Fruit fly (Drosophila melanogaster) whole organism, embryonic: Measurements from ENCODE around the gene Lim3.

ENCODE experiments used
- B-H1 ChIP-seq: fragments of 200-800 bp; sonication (Bioruptor generic); IDR thresholded peaks from 3 replicates; pipeline ENCODE4 v1.3.6; 2022; ENCODE audit warnings: missing biosample characterization, missing genetic modification characterization
- CG10147 ChIP-seq: fragments of 200-800 bp; sonication (Bioruptor generic); optimal IDR thresholded peaks from 2 replicates; lab custom pipeline; 2019; ENCODE audit warnings: missing biosample characterization, mild to moderate bottlenecking, missing genetic modification characterization, moderate library complexity
- CG10462 ChIP-seq: fragments of 200-800 bp; sonication (Bioruptor generic); optimal IDR thresholded peaks from 2 replicates; lab custom pipeline; 2016; ENCODE audit warnings: missing biosample characterization, missing genetic modification characterization
- CG11696 ChIP-seq: fragments of 200-800 bp; sonication (Bioruptor generic); IDR thresholded peaks from 2 replicates; pipeline ENCODE4 v1.3.6; 2022; ENCODE audit warnings: missing biosample characterization, missing genetic modification characterization
- CG12219 ChIP-seq: fragments of 200-800 bp; sonication (Bioruptor generic); optimal IDR thresholded peaks from 3 replicates; lab custom pipeline; 2018; ENCODE audit warnings: missing biosample characterization, mild to moderate bottlenecking, missing genetic modification characterization
- CG14667 ChIP-seq: fragments of 200-800 bp; sonication (Bioruptor generic); IDR thresholded peaks from 2 replicates; pipeline ENCODE4 v1.3.6; 2022; ENCODE audit warnings: missing biosample characterization, missing genetic modification characterization
- CG1529 ChIP-seq: fragments of 200-800 bp; sonication (Bioruptor generic); optimal IDR thresholded peaks from 3 replicates; lab custom pipeline; 2018; ENCODE audit warnings: missing biosample characterization, missing genetic modification characterization
- CG15479 ChIP-seq: fragments of 200-800 bp; sonication (Bioruptor generic); optimal IDR thresholded peaks from 3 replicates; lab custom pipeline; 2019; ENCODE audit warnings: missing biosample characterization, mild to moderate bottlenecking, missing genetic modification characterization, moderate library complexity
- CG15514 ChIP-seq: fragments of 200-800 bp; sonication (Bioruptor generic); optimal IDR thresholded peaks from 3 replicates; lab custom pipeline; 2017; ENCODE audit warnings: missing biosample characterization, missing genetic modification characterization, mild to moderate bottlenecking, moderate library complexity, missing genetic modification reagents
- CG1603 ChIP-seq: fragments of 200-800 bp; sonication (Bioruptor generic); optimal IDR thresholded peaks from 2 replicates; lab custom pipeline; 2019; ENCODE audit warnings: missing biosample characterization, mild to moderate bottlenecking, missing genetic modification characterization, moderate library complexity
- CG1647 ChIP-seq: fragments of 200-800 bp; sonication (Bioruptor generic); optimal IDR thresholded peaks from 3 replicates; lab custom pipeline; 2016; ENCODE audit warnings: missing biosample characterization, missing genetic modification characterization
- CG17568 ChIP-seq: fragments of 200-800 bp; sonication (Bioruptor generic); optimal IDR thresholded peaks from 2 replicates; lab custom pipeline; 2018; ENCODE audit warnings: missing biosample characterization, mild to moderate bottlenecking, missing genetic modification characterization, moderate library complexity
- CG17612 ChIP-seq: fragments of 200-800 bp; sonication (Bioruptor generic); IDR thresholded peaks from 2 replicates; pipeline ENCODE4 v1.3.6; 2022; ENCODE audit warnings: missing biosample characterization, missing genetic modification characterization
- CG17802 ChIP-seq: fragments of 200-800 bp; sonication (Bioruptor generic); optimal IDR thresholded peaks from 2 replicates; lab custom pipeline; 2018; ENCODE audit warnings: missing biosample characterization, mild to moderate bottlenecking, missing genetic modification characterization, moderate library complexity
- CG2875 ChIP-seq: fragments of 200-800 bp; sonication (Bioruptor generic); optimal IDR thresholded peaks from 2 replicates; lab custom pipeline; 2017; ENCODE audit warnings: missing biosample characterization, mild to moderate bottlenecking, missing genetic modification characterization, missing genetic modification reagents
- CG30403 ChIP-seq: fragments of 200-800 bp; sonication (Bioruptor generic); optimal IDR thresholded peaks from 3 replicates; lab custom pipeline; 2016; ENCODE audit warnings: missing biosample characterization, missing genetic modification characterization
- CG34422 ChIP-seq: fragments of 200-800 bp; sonication (Bioruptor generic); IDR thresholded peaks from 3 replicates; pipeline ENCODE4 v1.3.6; 2022; ENCODE audit warnings: missing biosample characterization, missing genetic modification characterization
- CG5180 ChIP-seq: fragments of 200-800 bp; sonication (Bioruptor generic); optimal IDR thresholded peaks from 3 replicates; lab custom pipeline; 2017; ENCODE audit warnings: missing biosample characterization, missing genetic modification characterization, mild to moderate bottlenecking, moderate library complexity, missing genetic modification reagents
- CG7556 ChIP-seq: fragments of 200-800 bp; sonication (Bioruptor generic); optimal IDR thresholded peaks from 2 replicates; lab custom pipeline; 2017; ENCODE audit warnings: missing biosample characterization, mild to moderate bottlenecking, missing genetic modification characterization
- CG7786 ChIP-seq: fragments of 200-800 bp; sonication (Bioruptor generic); optimal IDR thresholded peaks from 2 replicates; lab custom pipeline; 2016; ENCODE audit warnings: missing biosample characterization, missing genetic modification characterization
- CG7987 ChIP-seq: fragments of 200-800 bp; sonication (Bioruptor generic); optimal IDR thresholded peaks from 2 replicates; lab custom pipeline; 2018; ENCODE audit warnings: missing biosample characterization, mild to moderate bottlenecking, missing genetic modification characterization, moderate library complexity
- CG8290 ChIP-seq, 3 experiments: fragments of 200-800 bp; sonication (Bioruptor generic); optimal IDR thresholded peaks; 2 replicates each; lab custom pipeline; 2016 to 2019; ENCODE audit warnings: missing biosample characterization in 3 of 3, missing genetic modification characterization in 3 of 3, mild to moderate bottlenecking in 2 of 3, moderate library complexity in 1 of 3
- CG8944 ChIP-seq: fragments of 200-800 bp; sonication (Bioruptor generic); optimal IDR thresholded peaks from 3 replicates; lab custom pipeline; 2016; ENCODE audit warnings: missing biosample characterization, missing genetic modification characterization
- CG9215 ChIP-seq: fragments of 200-800 bp; sonication (Bioruptor generic); IDR thresholded peaks from 2 replicates; pipeline ENCODE4 v1.3.6; 2022; ENCODE audit warnings: missing biosample characterization, missing genetic modification characterization
- CG9609 ChIP-seq: fragments of 200-800 bp; sonication (Bioruptor generic); optimal IDR thresholded peaks from 3 replicates; lab custom pipeline; 2016; ENCODE audit warnings: missing biosample characterization, missing genetic modification characterization
- D19B ChIP-seq: fragments of 200-800 bp; sonication (Bioruptor generic); optimal IDR thresholded peaks from 2 replicates; lab custom pipeline; 2017; ENCODE audit warnings: missing biosample characterization, mild to moderate bottlenecking, missing genetic modification characterization
- Drgx ChIP-seq: fragments of 200-800 bp; sonication (Bioruptor generic); IDR thresholded peaks from 2 replicates; pipeline ENCODE4 v1.3.6; 2022; ENCODE audit warnings: missing biosample characterization, missing genetic modification characterization
- HHEX ChIP-seq: fragments of 200-800 bp; sonication (Bioruptor generic); optimal IDR thresholded peaks from 3 replicates; lab custom pipeline; 2017; ENCODE audit warnings: missing biosample characterization, mild to moderate bottlenecking, missing genetic modification characterization, missing genetic modification reagents
- Hey ChIP-seq: fragments of 200-800 bp; sonication (Bioruptor generic); optimal IDR thresholded peaks from 3 replicates; lab custom pipeline; 2018; ENCODE audit warnings: missing biosample characterization, mild to moderate bottlenecking, missing genetic modification characterization
- Hmr ChIP-seq: fragments of 200-800 bp; sonication (Bioruptor generic); optimal IDR thresholded peaks from 3 replicates; lab custom pipeline; 2017; ENCODE audit warnings: mild to moderate bottlenecking, missing biosample characterization, missing genetic modification reagents, missing genetic modification characterization
- NfI ChIP-seq: fragments of 200-800 bp; sonication (Bioruptor generic); optimal IDR thresholded peaks from 3 replicates; lab custom pipeline; 2018; ENCODE audit warnings: missing biosample characterization, mild to moderate bottlenecking, missing genetic modification characterization, moderate library complexity
- Ssrp ChIP-seq: fragments of 200-800 bp; sonication (Bioruptor generic); optimal IDR thresholded peaks from 2 replicates; lab custom pipeline; 2018; ENCODE audit warnings: missing biosample characterization, mild to moderate bottlenecking, missing genetic modification characterization, moderate library complexity
- Xrp1 ChIP-seq: fragments of 200-800 bp; sonication (Bioruptor generic); IDR thresholded peaks from 2 replicates; pipeline ENCODE4 v1.3.6; 2022; ENCODE audit warnings: missing biosample characterization, missing genetic modification characterization
- dm ChIP-seq: fragments of 200-800 bp; sonication (Bioruptor generic); optimal IDR thresholded peaks from 3 replicates; lab custom pipeline; 2016; ENCODE audit warnings: missing biosample characterization, missing genetic modification characterization
- ems ChIP-seq: fragments of 200-800 bp; sonication (Bioruptor generic); optimal IDR thresholded peaks from 3 replicates; lab custom pipeline; 2016; ENCODE audit warnings: missing biosample characterization, missing genetic modification characterization
- esg ChIP-seq: fragments of 200-800 bp; sonication (Bioruptor generic); conservative IDR thresholded peaks from 2 replicates; pipeline ENCODE4 v1.3.6; 2022; ENCODE audit warnings: missing biosample characterization, missing genetic modification characterization
- fru ChIP-seq: fragments of >200 bp; optimal IDR thresholded peaks from 2 replicates; lab custom pipeline; 2017
- grau ChIP-seq: fragments of 200-800 bp; optimal IDR thresholded peaks from 3 replicates; lab custom pipeline; 2019; ENCODE audit warnings: missing biosample characterization, mild to moderate bottlenecking, missing genetic modification characterization, moderate library complexity
- gro ChIP-seq: fragments of 200-800 bp; sonication (Bioruptor generic); optimal IDR thresholded peaks from 2 replicates; lab custom pipeline; 2016; ENCODE audit warnings: missing biosample characterization, missing genetic modification characterization
- her ChIP-seq: fragments of 200-800 bp; sonication (Bioruptor generic); optimal IDR thresholded peaks from 2 replicates; lab custom pipeline; 2016; ENCODE audit warnings: missing biosample characterization, missing genetic modification characterization
- ken ChIP-seq: fragments of 200-800 bp; sonication (Bioruptor generic); IDR thresholded peaks from 3 replicates; pipeline ENCODE4 v1.3.6; 2022; ENCODE audit warnings: missing biosample characterization, missing genetic modification characterization
- nerfin-1 ChIP-seq: fragments of 200-800 bp; sonication (Bioruptor generic); optimal IDR thresholded peaks from 3 replicates; lab custom pipeline; 2019; ENCODE audit warnings: missing biosample characterization, mild to moderate bottlenecking, missing genetic modification characterization, moderate library complexity
- odd ChIP-seq: fragments of 200-800 bp; sonication (Bioruptor generic); optimal IDR thresholded peaks from 2 replicates; lab custom pipeline; 2017; ENCODE audit warnings: missing biosample characterization, mild to moderate bottlenecking, missing genetic modification characterization
- org-1 ChIP-seq: fragments of 200-800 bp; sonication (Bioruptor generic); optimal IDR thresholded peaks from 2 replicates; lab custom pipeline; 2017; ENCODE audit warnings: missing biosample characterization, missing genetic modification characterization
- p53 ChIP-seq: fragments of 200-800 bp; sonication (Bioruptor generic); optimal IDR thresholded peaks from 2 replicates; lab custom pipeline; 2016; ENCODE audit warnings: missing biosample characterization, missing genetic modification characterization
- pan ChIP-seq, 4 experiments: fragments of >200 bp in 3 of 4; fragments of 200-800 bp in 1 of 4; sonication (Bioruptor generic) in 1 of 4; optimal IDR thresholded peaks in 3 of 4; IDR thresholded peaks in 1 of 4; 2 replicates each; pipeline versions ENCODE4 v1.3.6 to Lab custom; 2017 to 2022; ENCODE audit warnings: missing biosample characterization in 2 of 4, missing genetic modification characterization in 2 of 4, mixed read lengths in 1 of 4
- repo ChIP-seq: fragments of 200-800 bp; sonication (Bioruptor generic); optimal IDR thresholded peaks from 2 replicates; lab custom pipeline; 2016; ENCODE audit warnings: missing biosample characterization, missing genetic modification characterization
- slbo ChIP-seq: fragments of 200-800 bp; sonication (Bioruptor generic); IDR thresholded peaks from 2 replicates; pipeline ENCODE4 v1.3.6; 2022; ENCODE audit warnings: missing biosample characterization, missing genetic modification characterization
- slou ChIP-seq: fragments of 200-800 bp; sonication (Bioruptor generic); optimal IDR thresholded peaks from 3 replicates; lab custom pipeline; 2016; ENCODE audit warnings: missing biosample characterization, missing genetic modification characterization
- wdn ChIP-seq: fragments of 200-800 bp; sonication (Bioruptor generic); IDR thresholded peaks from 2 replicates; pipeline ENCODE4 v1.3.6; 2022; ENCODE audit warnings: missing biosample characterization, missing genetic modification characterization

Lim3 gene

dm6 chr2L:19141435-19142126 is 33.4 kb upstream of the Lim3 start (continued):
- TF ChIP-seq CG15479 (GFP tag; lab: Kevin White, UChicago) (no peak), CG7987 (peak; percentile 45), CG34422 (GFP tag; lab: Robert Waterston, UW) (0 out of 3 replicates have a peak, but pooled peaks have one; percentile 43), CG2875 (GFP tag; lab: Kevin White, UChicago) (peak; percentile 66), Xrp1 (peak; percentile 57; the same call in 1 of the 2 replicates), CG10147 (GFP tag; lab: Kevin White, UChicago) (peak; percentile 80), dm (peak; percentile 34), nerfin-1 (tag; lab: Kevin White, UChicago) (peak; percentile 53), Ssrp (tag; lab: Kevin White, UChicago) (peak; percentile 76), CG17568 (GFP tag; lab: Kevin White, UChicago) (peak; percentile 43), NfI (peak; percentile 70), B-H1 (GFP tag; lab: Robert Waterston, UW) (peak; percentile 32; the same call in 1 of the 3 replicates), CG1529 (peak; percentile 52), CG10462 (GFP tag; lab: Kevin White, UChicago) (peak; percentile 8), CG1647 (GFP tag; lab: Kevin White, UChicago) (peak; percentile 68), repo (GFP tag; lab: Kevin White, UChicago) (peak; percentile 33), CG5180 (peak; percentile 47), org-1 (GFP tag; lab: Kevin White, UChicago) (peak; percentile 71), Hey (tag; lab: Kevin White, UChicago) (no peak), ems (GFP tag; lab: Kevin White, UChicago) (peak; percentile 64), CG15514 (GFP tag; lab: Kevin White, UChicago) (peak; percentile 60), odd (GFP tag; lab: Kevin White, UChicago) (peak; percentile 68), CG7786 (GFP tag; lab: Kevin White, UChicago) (peak; percentile 70), CG9215 (GFP tag; lab: Robert Waterston, UW) (peak; percentile 57), Hmr (peak; percentile 80), wdn (GFP tag; lab: Robert Waterston, UW) (peak; percentile 11; the same call in 1 of the 2 replicates), CG9609 (GFP tag; lab: Kevin White, UChicago) (peak; percentile 50), gro (peak; percentile 83), CG14667 (GFP tag; lab: Robert Waterston, UW) (peak; percentile 32; the same call in 1 of the 2 replicates), CG17612 (no peak), HHEX (GFP tag; lab: Kevin White, UChicago) (peak; percentile 79), Drgx (peak; percentile 66; the same call in 1 of the 2 replicates), fru (lab: Kevin White, UChicago) (no peak), CG8944 (GFP tag; lab: Kevin White, UChicago) (peak; percentile 46), CG30403 (GFP tag; lab: Kevin White, UChicago) (peak; percentile 84), CG1603 (tag; lab: Kevin White, UChicago) (peak; percentile 54), ken (GFP tag; lab: Robert Waterston, UW) (no peak)

- TF ChIP-seq slou: no peak
- no peak for TF ChIP-seq p53
- no peak for TF ChIP-seq CG17802 (tag; lab: Kevin White, UChicago)
- no peak for TF ChIP-seq CG8290 (GFP tag; optimal IDR thresholded peaks at IDR 0.05; lab: Kevin White, UChicago)
- TF ChIP-seq CG8290 (tag; optimal IDR thresholded peaks at IDR 0.05; lab: Kevin White, UChicago): peak in 1 of 2 experiments; percentile 76
- TF ChIP-seq grau (tag; lab: Kevin White, UChicago): peak; percentile 90
- TF ChIP-seq CG7556 (GFP tag; lab: Kevin White, UChicago): peak; percentile 30
- peak; percentile 10 for TF ChIP-seq CG7786 (GFP tag; lab: Kevin White, UChicago)
- TF ChIP-seq CG34422 (GFP tag; lab: Robert Waterston, UW): no peak
- peak; percentile 2 for TF ChIP-seq CG12219 (GFP tag; lab: Kevin White, UChicago)
- TF ChIP-seq pan (optimal IDR thresholded peaks at IDR 0.05; lab: Kevin White, UChicago): no peak
- TF ChIP-seq pan (GFP tag; optimal IDR thresholded peaks at IDR 0.05 in 1 of 2, IDR thresholded peaks at IDR 0.05 in 1 of 2): peak in 1 of 2 experiments; percentile 40
- TF ChIP-seq CG11696: 0 out of 2 replicates have a peak, but pooled peaks have one; percentile 40
- peak; percentile 27; the same call in 1 of the 2 replicates for TF ChIP-seq esg (GFP tag; lab: Robert Waterston, UW)
- TF ChIP-seq D19B (GFP tag; lab: Kevin White, UChicago): peak; percentile 19
- peak; percentile 72 for TF ChIP-seq slbo (GFP tag; lab: Robert Waterston, UW)
- no peak for TF ChIP-seq her (GFP tag; lab: Kevin White, UChicago)
Observed at dm6 chr2L:19140984-19141262, 32.7 kb upstream of the Lim3 start.
